Fruit fly (Drosophila melanogaster) whole organism, wandering third instar larva: ENCODE data around the gene GlnRS.

ENCODE experiments used
- CrebA ChIP-seq: fragments of 200-800 bp; sonication (Bioruptor generic); optimal IDR thresholded peaks from 2 replicates; lab custom pipeline; 2016; ENCODE audit warnings: missing biosample characterization, mild to moderate bottlenecking, missing genetic modification characterization, borderline replicate concordance
- dmrt93B ChIP-seq: fragments of 200-800 bp; sonication (Bioruptor generic); optimal IDR thresholded peaks from 2 replicates; lab custom pipeline; 2018; ENCODE audit warnings: missing biosample characterization, mild to moderate bottlenecking, missing genetic modification characterization
- psq ChIP-seq: fragments of 200-800 bp; sonication (Bioruptor generic); optimal IDR thresholded peaks from 3 replicates; lab custom pipeline; 2017; ENCODE audit warnings: missing biosample characterization, mild to moderate bottlenecking, missing genetic modification characterization, moderate library complexity

DNA sequence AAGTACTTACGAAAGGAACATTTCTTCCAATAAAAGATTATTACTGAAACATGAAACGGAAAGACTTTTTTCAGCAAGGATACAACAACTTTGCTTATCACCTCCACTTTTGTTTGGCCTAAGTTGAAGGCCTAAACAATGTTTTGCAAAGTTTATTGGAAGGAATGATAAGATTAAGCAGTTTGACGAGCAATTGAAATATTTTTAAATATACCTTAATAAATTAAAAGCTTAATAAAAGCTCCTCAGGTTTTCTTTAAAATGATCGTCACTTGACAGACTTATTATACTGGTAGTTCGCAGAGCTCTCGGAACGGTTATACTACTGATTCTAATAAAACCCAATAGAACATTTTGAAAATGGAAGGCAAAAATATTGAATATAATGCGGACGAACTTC is 19.7 kb upstream of the GlnRS start, which contains the start of gene CG31104:
- TF ChIP-seq dmrt93B (no peak), CrebA (GFP tag; lab: Kevin White, UChicago) (no peak), psq (GFP tag; lab: Kevin White, UChicago) (no peak)
